Fruit fly (Drosophila melanogaster): ENCODE data around the gene Hsc20.

Gene Hsc20

DNA sequence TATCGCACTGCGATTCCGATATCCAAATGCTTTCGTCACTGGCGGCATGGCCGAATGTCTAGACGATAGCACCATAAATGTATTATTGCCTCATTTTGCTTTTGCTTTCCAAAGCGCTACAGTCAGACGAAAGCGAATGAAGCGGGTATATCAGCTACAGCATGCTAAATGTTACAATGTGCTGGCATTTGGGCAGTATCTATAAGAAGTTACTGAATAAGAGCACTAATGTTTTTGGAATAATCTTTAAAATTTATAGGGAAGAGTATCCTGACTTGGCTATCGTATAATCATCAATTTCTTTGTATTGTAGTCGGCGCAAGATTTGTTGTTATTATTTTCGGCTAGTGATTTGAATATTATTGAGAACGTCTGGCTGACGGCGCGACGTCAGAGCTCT lies 29.7 kb upstream of the Hsc20 start (continued):
- TF ChIP-seq MESR4 (GFP tag; optimal IDR thresholded peaks at IDR 0.05), result peak; percentile 2

DNA sequence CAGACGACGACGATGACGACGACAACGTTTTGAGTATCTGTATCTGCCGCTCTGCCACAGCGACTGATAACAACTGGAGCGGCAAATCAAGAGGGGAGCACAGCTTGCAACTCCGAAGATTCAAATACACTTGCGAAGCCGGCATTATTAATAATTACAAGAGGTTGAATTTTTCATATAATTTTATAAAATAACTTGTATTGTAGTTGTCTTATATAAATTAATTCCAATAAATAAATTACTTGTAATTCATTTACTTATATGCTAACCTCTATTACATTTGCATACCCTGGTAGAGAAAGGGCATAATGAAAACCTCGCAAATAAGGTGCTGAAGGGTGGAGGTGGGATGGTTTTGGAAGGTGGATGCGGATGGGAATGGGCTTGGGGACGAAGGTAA lies 28.8 kb upstream of the Hsc20 start:
- peak; percentile 3 for TF ChIP-seq lbe (GFP tag; optimal IDR thresholded peaks at IDR 0.05)
- peak; percentile 6 for TF ChIP-seq nom (GFP tag; optimal IDR thresholded peaks at IDR 0.05)
- no peak for TF ChIP-seq CG13894 (tag; optimal IDR thresholded peaks at IDR 0.05)
- no peak for TF ChIP-seq CG17568 (GFP tag; optimal IDR thresholded peaks at IDR 0.05)
- no peak for TF ChIP-seq dysf (GFP tag; IDR thresholded peaks at IDR 0.05)
- no peak for TF ChIP-seq tgo (GFP tag; IDR thresholded peaks at IDR 0.05)
- peak; percentile 53 for TF ChIP-seq D19A (tag; optimal IDR thresholded peaks at IDR 0.05)
- TF ChIP-seq pfk (GFP tag; optimal IDR thresholded peaks at IDR 0.05), result no peak
- 0 out of 2 replicates have a peak, but pooled peaks have one; percentile 23 for TF ChIP-seq Drgx (GFP tag; IDR thresholded peaks at IDR 0.05)
- TF ChIP-seq CG15073 (GFP tag; optimal IDR thresholded peaks at IDR 0.05), result no peak
- TF ChIP-seq CG6813 (GFP tag; optimal IDR thresholded peaks at IDR 0.05), result no peak
- no peak for TF ChIP-seq HLH3B (GFP tag; IDR thresholded peaks at IDR 0.05)
- TF ChIP-seq CG2116 (GFP tag; optimal IDR thresholded peaks at IDR 0.05), result no peak
- no peak for TF ChIP-seq Sry-β (GFP tag; optimal IDR thresholded peaks at IDR 0.05)
- TF ChIP-seq corto (GFP tag; optimal IDR thresholded peaks at IDR 0.05), result peak; percentile 31
- no peak for TF ChIP-seq CG10366 (GFP tag; IDR thresholded peaks at IDR 0.05)

DNA sequence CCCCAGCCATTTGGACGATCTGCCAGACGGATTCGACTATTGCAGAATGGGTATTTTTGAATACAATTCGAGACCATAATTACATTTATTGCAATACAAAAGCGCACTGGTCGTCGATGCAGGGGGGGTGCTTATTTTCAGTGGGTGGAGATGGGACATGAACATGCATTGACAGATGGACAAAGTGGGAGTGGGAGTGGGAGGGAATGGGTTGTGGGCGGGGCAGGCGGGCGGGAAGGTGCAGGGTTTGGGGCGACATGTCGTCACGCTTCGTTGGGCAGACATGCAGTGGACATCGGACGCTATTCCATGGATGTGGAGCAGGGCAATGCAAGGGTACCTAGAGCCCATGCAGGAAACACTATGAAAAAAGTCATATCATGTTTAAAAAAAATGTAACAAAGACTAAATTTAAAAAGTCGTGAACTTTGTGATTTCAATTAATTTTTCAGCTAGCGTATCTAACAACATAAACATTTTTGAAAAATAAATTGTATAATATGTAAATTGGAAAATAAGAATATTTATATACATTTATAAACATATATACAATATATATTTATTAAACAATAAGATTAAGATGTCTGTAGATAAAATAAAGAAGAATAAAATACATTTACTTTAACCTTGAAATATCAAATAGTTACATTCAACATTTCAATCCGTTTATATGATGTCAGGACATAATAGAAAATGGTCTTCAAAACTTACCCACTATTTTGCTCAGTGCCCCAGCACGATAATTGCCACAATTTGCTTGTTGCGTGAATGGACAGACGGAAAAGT lies 24.7 kb upstream of the Hsc20 start:
- TF ChIP-seq Sry-β (GFP tag; optimal IDR thresholded peaks at IDR 0.05), result no peak
- TF ChIP-seq Bgb (GFP tag; IDR thresholded peaks at IDR 0.05; ENCODE audit: partially characterized antibody), result no peak
- 0 out of 2 replicates have a peak, but pooled peaks have one; percentile 6 for TF ChIP-seq Dref (GFP tag; IDR thresholded peaks at IDR 0.05)
- no peak for TF ChIP-seq unc-4 (GFP tag; IDR thresholded peaks at IDR 0.05; ENCODE audit: partially characterized antibody)

DNA sequence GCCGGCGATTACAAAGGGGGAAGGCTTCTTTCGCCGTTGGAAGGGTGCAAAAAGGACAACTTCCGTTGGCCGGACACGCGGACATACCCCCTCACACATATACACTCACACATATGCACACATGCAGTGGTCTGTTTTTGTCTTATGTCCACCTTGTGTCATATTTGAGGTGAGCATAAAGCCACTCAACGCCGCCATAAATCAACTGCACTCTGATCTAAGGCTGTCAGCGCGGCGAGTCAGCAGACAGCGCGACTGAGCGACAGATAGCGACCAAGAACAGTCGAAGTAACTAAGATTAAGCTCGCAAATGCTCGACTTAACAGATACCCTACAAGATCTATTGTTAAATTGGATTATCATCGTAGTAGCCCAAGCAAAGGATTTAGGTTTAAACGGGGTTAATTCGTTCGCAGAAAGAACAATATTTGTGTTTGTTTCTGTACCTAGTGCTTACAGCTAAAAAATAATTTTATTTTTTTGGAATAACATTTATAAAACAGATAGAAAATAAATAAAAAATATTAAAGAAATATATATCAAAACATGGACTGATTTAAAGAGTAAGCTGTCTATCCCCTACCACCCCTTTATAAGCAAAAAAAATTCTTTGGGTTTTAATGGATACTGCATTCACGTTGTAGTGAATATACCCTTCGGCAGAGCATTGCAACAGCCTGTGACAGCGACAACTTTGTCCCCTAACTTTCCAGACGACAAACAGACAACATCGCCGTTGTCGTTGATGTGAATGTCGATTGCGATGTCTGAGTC lies 23.9 kb upstream of the Hsc20 start:
- TF ChIP-seq CG10267 (tag; optimal IDR thresholded peaks at IDR 0.05) (no peak), bcd (GFP tag; optimal IDR thresholded peaks at IDR 0.05) (no peak), Ets65A (GFP tag) (peak; percentile 67), pnt (GFP tag; optimal IDR thresholded peaks at IDR 0.05) (no peak), CG14965 (GFP tag; optimal IDR thresholded peaks at IDR 0.05; ENCODE audit: borderline replicate concordance) (no peak), D19A (tag; optimal IDR thresholded peaks at IDR 0.05) (peak; percentile 12), otp (GFP tag; IDR thresholded peaks at IDR 0.05) (no peak), CG8765 (GFP tag; IDR thresholded peaks at IDR 0.05) (no peak), CG17186 (GFP tag; optimal IDR thresholded peaks at IDR 0.05) (no peak), ase (GFP tag; IDR thresholded peaks at IDR 0.05) (0 out of 3 replicates have a peak, but pooled peaks have one; percentile 10), en (GFP tag; optimal IDR thresholded peaks at IDR 0.05) (no peak), vnd (GFP tag; IDR thresholded peaks at IDR 0.05; ENCODE audit: partially characterized antibody) (no peak)

DNA sequence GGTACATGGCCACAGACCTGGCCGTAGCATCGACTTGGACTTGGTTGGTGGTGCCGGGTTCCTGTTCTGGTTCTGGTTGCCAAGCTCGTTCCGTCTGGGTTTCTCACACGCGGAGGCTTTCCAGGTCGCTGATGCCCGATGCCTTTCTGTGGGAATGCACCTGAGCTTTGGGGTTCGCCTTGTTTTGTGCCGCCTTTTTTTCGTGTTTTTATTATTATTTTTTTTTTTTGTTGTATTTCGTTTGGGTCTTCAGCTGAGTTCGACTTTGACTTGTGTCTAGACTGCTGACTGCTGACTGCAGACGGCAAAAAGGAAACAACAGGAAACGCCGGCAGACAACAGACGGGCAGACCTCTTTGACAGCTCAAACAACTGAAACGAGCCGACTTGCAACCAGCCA lies 23.3 kb upstream of the Hsc20 start:
- no peak for TF ChIP-seq CG12155 (GFP tag; optimal IDR thresholded peaks at IDR 0.05)
- peak; percentile 70 for TF ChIP-seq nom (GFP tag; optimal IDR thresholded peaks at IDR 0.05)
- TF ChIP-seq Med (GFP tag), result no peak

All from whole organism, embryonic.